Worm (Caenorhabditis elegans) whole organism, midembryonic: ENCODE measurements around the gene aex-4.

Experiments
- T22C8.4 ChIP-seq: fragments of 200-800 bp; sonication (Bioruptor generic); IDR thresholded peaks from 2 replicates; pipeline ENCODE4 v1.3.6; 2022; ENCODE audit warnings: missing genetic modification characterization, missing compliant biosample characterization
- cog-1 ChIP-seq: sonication (generic microtip); optimal IDR thresholded peaks from 2 replicates; lab custom pipeline; 2016; ENCODE audit warnings: missing genetic modification characterization, missing compliant biosample characterization
- flt-1 ChIP-seq: fragments of 200-800 bp; sonication (Bioruptor generic); IDR thresholded peaks from 2 replicates; pipeline ENCODE4 v1.3.6; 2022; ENCODE audit warnings: missing genetic modification characterization, missing compliant biosample characterization
- med-1 ChIP-seq: sonication (generic microtip); optimal IDR thresholded peaks from 2 replicates; lab custom pipeline; 2017; ENCODE audit warnings: missing genetic modification characterization, mild to moderate bottlenecking, missing compliant biosample characterization, antibody characterized with exemption, missing genetic modification reagents; ENCODE audit not compliant: insufficient read depth
- ref-1 ChIP-seq: fragments of 200-800 bp; sonication (Bioruptor generic); conservative IDR thresholded peaks from 2 replicates; pipeline ENCODE4 v1.3.6; 2022; ENCODE audit warnings: missing genetic modification reagents, missing genetic modification characterization, missing compliant biosample characterization
- ztf-23 ChIP-seq: fragments of 200-800 bp; sonication (Bioruptor generic); IDR thresholded peaks from 2 replicates; pipeline ENCODE4 v1.3.6; 2022; ENCODE audit warnings: missing genetic modification reagents, missing genetic modification characterization, missing compliant biosample characterization
- ztf-29 ChIP-seq: fragments of 200-800 bp; sonication (Bioruptor generic); IDR thresholded peaks from 2 replicates; pipeline ENCODE4 v1.3.6; 2022; ENCODE audit warnings: missing genetic modification reagents, missing genetic modification characterization, missing compliant biosample characterization

ce11 chrX:3756238-3756637, 27.2 kb downstream of the aex-4 start:
- TF ChIP-seq ztf-23 (no peak), flt-1 (GFP tag; lab: Robert Waterston, UW) (no peak), ztf-29 (no peak), cog-1 (tag; lab: Kevin White, UChicago) (no peak), T22C8.4 (GFP tag; lab: Robert Waterston, UW) (no peak), med-1 (GFP tag; lab: Kevin White, UChicago) (no peak), ref-1 (GFP tag; lab: Robert Waterston, UW) (no peak)
